Fruit fly (Drosophila melanogaster) whole organism, embryonic: ENCODE results near the gene Cwc25.

Source experiments
- Bgb ChIP-seq: fragments of 200-800 bp; sonication (Bioruptor generic); IDR thresholded peaks from 2 replicates; pipeline ENCODE4 v1.3.6; 2022; ENCODE audit warnings: missing biosample characterization, missing genetic modification characterization; ENCODE audit not compliant: partially characterized antibody
- CG17361 ChIP-seq: fragments of 200-800 bp; sonication (Bioruptor generic); IDR thresholded peaks from 3 replicates; pipeline ENCODE4 v1.3.6; 2022; ENCODE audit warnings: missing biosample characterization, missing genetic modification characterization
- CG31388 ChIP-seq: fragments of 200-800 bp; sonication (Bioruptor generic); optimal IDR thresholded peaks from 2 replicates; lab custom pipeline; 2016; ENCODE audit warnings: missing biosample characterization, missing genetic modification characterization
- Hsf ChIP-seq: fragments of 200-800 bp; sonication (Bioruptor generic); optimal IDR thresholded peaks from 3 replicates; lab custom pipeline; 2016; ENCODE audit warnings: missing biosample characterization, missing genetic modification characterization
- bcd ChIP-seq: fragments of 200-800 bp; sonication (Bioruptor generic); optimal IDR thresholded peaks from 2 replicates; lab custom pipeline; 2017; ENCODE audit warnings: missing biosample characterization, mild to moderate bottlenecking, missing genetic modification characterization
- lilli ChIP-seq: fragments of 200-800 bp; sonication (Bioruptor generic); optimal IDR thresholded peaks from 3 replicates; lab custom pipeline; 2016; ENCODE audit warnings: missing biosample characterization, missing genetic modification characterization
- psq ChIP-seq: fragments of 200-800 bp; sonication (Bioruptor generic); optimal IDR thresholded peaks from 2 replicates; lab custom pipeline; 2017; ENCODE audit warnings: missing biosample characterization, missing genetic modification characterization

dm6 chr2L:2755323-2755695, 10.4 kb downstream of the Cwc25 start:
- TF ChIP-seq Bgb (no peak), psq (GFP tag; lab: Kevin White, UChicago) (no peak), CG17361 (GFP tag; lab: Robert Waterston, UW) (no peak), lilli (no peak), bcd (GFP tag; lab: Kevin White, UChicago) (no peak), CG31388 (GFP tag; lab: Kevin White, UChicago) (no peak), Hsf (GFP tag; lab: Kevin White, UChicago) (no peak)
